Worm (Caenorhabditis elegans): ENCODE measurements around the gene sdz-33.
"Not testable (repeated sequence)": the region's sequence is repeated elsewhere in the genome, so short reads cannot be mapped to it uniquely, and the experiment has no call there.

Gene sdz-33

ce11 chrIII:11874242-11874641 is 33.0 kb upstream of the sdz-33 start:
- TF ChIP-seq hnd-1 (tag; optimal IDR thresholded peaks at IDR 0.05) (no peak), tbx-11 (GFP tag; IDR thresholded peaks at IDR 0.05) (no peak), flt-1 (GFP tag; IDR thresholded peaks at IDR 0.05) (no peak), tbx-37 (GFP tag; conservative IDR thresholded peaks at IDR 0.05) (no peak), aly-1 (tag; optimal IDR thresholded peaks at IDR 0.05) (no peak), scrt-1 (GFP tag; IDR thresholded peaks at IDR 0.05) (no peak), hmg-4 (GFP tag; optimal IDR thresholded peaks at IDR 0.05) (no peak), hmbx-1 (tag; optimal IDR thresholded peaks at IDR 0.05) (no peak), B0310.2 (tag; optimal IDR thresholded peaks at IDR 0.05) (no peak), tra-4 (tag; optimal IDR thresholded peaks at IDR 0.05) (no peak)

DNA sequence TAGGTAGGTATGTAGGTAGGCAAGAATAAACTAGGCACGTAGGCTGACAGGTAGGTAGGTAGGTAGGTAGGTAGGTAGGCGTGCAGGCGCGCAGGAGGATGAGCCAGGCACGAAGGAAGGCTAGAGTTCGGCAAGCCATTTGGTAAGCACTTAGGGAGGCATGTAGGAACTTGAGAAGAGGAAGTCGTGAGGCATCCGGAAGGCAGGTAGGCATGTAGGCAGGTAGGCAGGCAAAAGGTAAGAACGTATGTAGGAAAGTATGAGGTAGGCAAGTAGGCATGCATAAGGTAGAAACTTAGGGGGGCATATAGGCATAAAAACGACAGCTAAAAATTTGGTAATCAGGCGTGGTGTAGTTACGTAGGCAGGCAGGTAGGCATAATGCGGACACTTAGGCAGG is 31.1 kb upstream of the sdz-33 start:
- TF ChIP-seq B0310.2 (tag; optimal IDR thresholded peaks at IDR 0.05) (no peak), F13C5.2 (tag; optimal IDR thresholded peaks at IDR 0.05) (no peak), ceh-13 (GFP tag; optimal IDR thresholded peaks at IDR 0.05) (no peak), sea-1 (GFP tag; conservative IDR thresholded peaks at IDR 0.05) (no peak), ets-7 (tag; optimal IDR thresholded peaks at IDR 0.05) (no peak), aly-1 (tag; optimal IDR thresholded peaks at IDR 0.05) (no peak), tbx-11 (GFP tag; IDR thresholded peaks at IDR 0.05) (no peak), pes-1 (GFP tag; IDR thresholded peaks at IDR 0.05) (no peak), flt-1 (GFP tag; IDR thresholded peaks at IDR 0.05) (no peak), tra-4 (tag; optimal IDR thresholded peaks at IDR 0.05) (no peak), hnd-1 (tag; optimal IDR thresholded peaks at IDR 0.05) (no peak)

DNA sequence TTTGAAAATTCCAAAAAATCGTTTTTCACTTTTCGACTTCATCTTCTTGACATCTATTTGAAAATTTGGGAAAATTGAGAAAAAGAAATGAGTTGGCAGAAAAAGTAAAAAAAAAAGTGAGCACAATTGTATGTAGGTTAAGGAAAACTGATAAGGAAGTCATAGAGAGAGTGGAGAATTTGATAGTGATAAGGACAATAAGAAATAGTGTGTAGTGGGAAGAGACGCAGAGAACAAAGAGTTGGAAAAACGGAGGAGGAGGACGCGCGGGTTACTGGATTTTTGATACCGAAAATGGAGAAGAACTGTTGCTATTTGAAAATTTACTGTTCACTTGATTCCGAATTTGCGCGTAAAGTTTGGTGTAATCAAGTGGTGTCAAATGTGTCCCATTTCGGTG is 28.5 kb upstream of the sdz-33 start, which contains the start of gene Y56A3A.6:
Y56A3A.6 (minus strand) TSS at position 53 of the 400 bp plus-strand sequence.
- no peak for TF ChIP-seq flt-1 (GFP tag; IDR thresholded peaks at IDR 0.05)
- TF ChIP-seq scrt-1 (GFP tag; IDR thresholded peaks at IDR 0.05) = no peak
- no peak for TF ChIP-seq tbx-11 (GFP tag; IDR thresholded peaks at IDR 0.05)
- TF ChIP-seq ceh-36 (tag; optimal IDR thresholded peaks at IDR 0.05) = no peak
- no peak for TF ChIP-seq tbx-37 (GFP tag; conservative IDR thresholded peaks at IDR 0.05)
- TF ChIP-seq hmbx-1 (tag; optimal IDR thresholded peaks at IDR 0.05) = no peak
- no peak for TF ChIP-seq pes-1 (GFP tag; IDR thresholded peaks at IDR 0.05)
- TF ChIP-seq hnd-1 (tag; optimal IDR thresholded peaks at IDR 0.05) = no peak
- no peak for TF ChIP-seq B0310.2 (tag; optimal IDR thresholded peaks at IDR 0.05)
- TF ChIP-seq tra-4 (tag; optimal IDR thresholded peaks at IDR 0.05) = no peak
- no peak for TF ChIP-seq sea-1 (GFP tag; conservative IDR thresholded peaks at IDR 0.05)
- TF ChIP-seq ama-1 (optimal IDR thresholded peaks at IDR 0.05) = no peak
- no peak for TF ChIP-seq F13C5.2 (tag; optimal IDR thresholded peaks at IDR 0.05)
- TF ChIP-seq ets-7 (tag; optimal IDR thresholded peaks at IDR 0.05) = no peak
- no peak for TF ChIP-seq ceh-13 (GFP tag; optimal IDR thresholded peaks at IDR 0.05)
- no peak for TF ChIP-seq aly-1 (tag; optimal IDR thresholded peaks at IDR 0.05)
- TF ChIP-seq hmg-4 (GFP tag; optimal IDR thresholded peaks at IDR 0.05) = no peak

DNA sequence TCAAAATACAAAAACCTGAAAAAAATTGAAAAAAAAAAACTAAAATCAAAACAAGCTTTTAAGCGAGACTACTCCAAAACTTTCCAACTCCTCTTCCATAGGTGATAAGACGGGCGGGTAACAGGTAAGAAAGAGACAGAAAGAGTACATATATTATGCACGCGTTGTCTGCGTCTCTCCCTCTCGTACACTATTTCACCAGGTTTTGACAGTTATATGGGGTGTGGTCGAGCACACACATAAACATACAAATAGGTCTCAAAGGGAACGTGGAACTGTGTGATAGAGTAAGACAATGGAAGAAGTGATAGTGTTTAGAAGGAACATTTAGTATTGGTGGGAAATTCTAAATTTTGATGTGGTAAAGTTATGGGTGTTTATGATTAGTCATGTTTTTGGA is 25.7 kb upstream of the sdz-33 start:
- no peak for TF ChIP-seq hnd-1 (tag; optimal IDR thresholded peaks at IDR 0.05)
- TF ChIP-seq pes-1 (GFP tag; IDR thresholded peaks at IDR 0.05) = no peak
- no peak for TF ChIP-seq hmg-4 (GFP tag; optimal IDR thresholded peaks at IDR 0.05)
- TF ChIP-seq F13C5.2 (tag; optimal IDR thresholded peaks at IDR 0.05) = no peak
- no peak for TF ChIP-seq B0310.2 (tag; optimal IDR thresholded peaks at IDR 0.05)
- TF ChIP-seq hmbx-1 (tag; optimal IDR thresholded peaks at IDR 0.05) = no peak
- TF ChIP-seq flt-1 (GFP tag; IDR thresholded peaks at IDR 0.05) = no peak
- TF ChIP-seq tbx-37 (GFP tag; conservative IDR thresholded peaks at IDR 0.05) = no peak
- no peak for TF ChIP-seq tbx-11 (GFP tag; IDR thresholded peaks at IDR 0.05)
- no peak for TF ChIP-seq tra-4 (tag; optimal IDR thresholded peaks at IDR 0.05)
- no peak for TF ChIP-seq scrt-1 (GFP tag; IDR thresholded peaks at IDR 0.05)

DNA sequence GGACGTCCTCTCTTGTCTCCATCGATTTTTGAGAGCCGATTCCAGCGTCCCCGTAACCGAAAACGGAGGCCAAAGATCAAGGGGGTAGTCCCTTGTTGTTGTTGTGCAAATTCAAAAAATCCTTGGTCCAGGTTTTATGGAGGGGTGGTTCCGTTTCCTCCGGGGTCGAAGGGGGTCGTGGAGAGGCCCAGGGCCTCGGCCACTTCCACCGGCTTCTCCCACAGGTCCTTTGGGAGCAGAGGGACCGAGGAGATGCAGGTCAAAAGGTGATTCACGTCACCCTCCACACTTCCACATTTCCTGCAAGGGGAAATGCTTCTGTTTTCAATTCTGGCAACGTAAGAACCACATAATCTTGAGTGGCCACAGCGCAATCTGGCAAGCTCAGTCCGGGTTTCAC is 23.6 kb upstream of the sdz-33 start, which contains the start of gene fbxb-22:
fbxb-22 (minus strand) TSS at position 61 of the 400 bp plus-strand sequence.
- not testable (repeated sequence) for TF ChIP-seq hmg-4 (GFP tag; optimal IDR thresholded peaks at IDR 0.05); tbx-37 (GFP tag; conservative IDR thresholded peaks at IDR 0.05); hnd-1 (tag; optimal IDR thresholded peaks at IDR 0.05)

ce11 chrIII:11891335-11891734 is 15.9 kb upstream of the sdz-33 start, which contains the start of gene faah-5:
Gene faah-5 (minus strand): TSS chrIII:11891435.
- TF ChIP-seq pes-1 (GFP tag; IDR thresholded peaks at IDR 0.05) = no peak
- no peak for TF ChIP-seq tbx-11 (GFP tag; IDR thresholded peaks at IDR 0.05)
- no peak for TF ChIP-seq ama-1 (optimal IDR thresholded peaks at IDR 0.05)
- TF ChIP-seq aly-1 (tag; optimal IDR thresholded peaks at IDR 0.05) = no peak

DNA sequence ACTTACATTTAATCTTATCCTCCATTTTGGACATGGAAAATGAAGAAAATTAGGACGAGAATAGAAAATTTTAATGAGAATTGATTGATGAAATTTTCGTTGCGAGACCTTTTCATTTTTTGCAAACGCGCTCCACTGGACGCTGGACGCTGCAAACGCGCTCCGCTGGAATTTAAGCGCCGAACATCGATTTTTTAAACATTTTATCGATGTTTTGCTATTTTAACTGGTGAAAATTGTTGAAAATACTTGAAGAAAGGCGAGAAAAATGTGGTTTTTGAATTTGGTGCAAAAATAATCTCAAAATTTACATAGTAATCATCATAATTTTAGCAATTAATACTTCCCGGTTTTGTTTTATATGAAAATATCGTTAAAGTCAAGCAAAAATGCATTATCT is 14.3 kb upstream of the sdz-33 start, which contains the start of gene Y56A3A.41:
Y56A3A.41 (minus strand) TSS at position 101 of the 400 bp plus-strand sequence.
- TF ChIP-seq ceh-13 (GFP tag; optimal IDR thresholded peaks at IDR 0.05) (no peak), B0310.2 (tag; optimal IDR thresholded peaks at IDR 0.05) (no peak), hmg-4 (GFP tag; optimal IDR thresholded peaks at IDR 0.05) (no peak), aly-1 (tag; optimal IDR thresholded peaks at IDR 0.05) (no peak)

DNA sequence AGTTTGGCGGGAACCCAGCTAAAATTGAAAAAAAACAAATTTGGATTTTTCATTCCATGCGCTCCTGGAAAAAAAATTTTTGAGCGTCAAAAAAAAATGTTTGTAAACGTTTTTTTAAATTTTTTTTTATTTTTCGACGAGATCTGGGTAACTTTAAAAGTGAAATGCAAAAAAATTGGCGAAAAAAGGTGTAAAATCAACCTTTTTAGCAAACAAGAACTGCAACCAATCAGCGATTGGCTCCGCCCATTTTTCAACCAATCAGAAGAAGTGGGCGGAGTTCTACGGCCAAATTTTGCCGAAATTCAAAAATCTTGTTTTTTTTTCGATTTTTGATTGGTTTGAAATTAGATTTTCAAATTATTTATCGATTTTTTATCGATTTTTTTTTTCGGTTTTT is 11.8 kb upstream of the sdz-33 start:
- TF ChIP-seq tbx-37 (GFP tag; conservative IDR thresholded peaks at IDR 0.05) (no peak), tra-4 (tag; optimal IDR thresholded peaks at IDR 0.05) (no peak), scrt-1 (GFP tag; IDR thresholded peaks at IDR 0.05) (no peak), aly-1 (tag; optimal IDR thresholded peaks at IDR 0.05) (no peak), F13C5.2 (tag; optimal IDR thresholded peaks at IDR 0.05) (no peak), ceh-13 (GFP tag; optimal IDR thresholded peaks at IDR 0.05) (no peak), hnd-1 (tag; optimal IDR thresholded peaks at IDR 0.05) (no peak), B0310.2 (tag; optimal IDR thresholded peaks at IDR 0.05) (no peak), flt-1 (GFP tag; IDR thresholded peaks at IDR 0.05) (no peak), pes-1 (GFP tag; IDR thresholded peaks at IDR 0.05) (no peak), ama-1 (optimal IDR thresholded peaks at IDR 0.05) (no peak), ceh-36 (tag; optimal IDR thresholded peaks at IDR 0.05) (no peak), tbx-11 (GFP tag; IDR thresholded peaks at IDR 0.05) (no peak), hmg-4 (GFP tag; optimal IDR thresholded peaks at IDR 0.05) (no peak), sea-1 (GFP tag; conservative IDR thresholded peaks at IDR 0.05) (no peak)

Data from whole organism, early embryonic.